Worm (Caenorhabditis elegans) whole organism, young adult: ENCODE data around the gene hpo-18.

Source experiments
- C17E4.6 ChIP-seq: fragments of 200-800 bp; sonication (Bioruptor generic); IDR thresholded peaks from 2 replicates; pipeline ENCODE4 v1.3.6; 2022; ENCODE audit warnings: missing genetic modification reagents, missing genetic modification characterization, missing compliant biosample characterization
- F23B12.7 ChIP-seq: sonication (generic microtip); optimal IDR thresholded peaks from 2 replicates; lab custom pipeline; 2017; ENCODE audit warnings: missing genetic modification characterization, mild to moderate bottlenecking, missing compliant biosample characterization, antibody characterized with exemption, moderate library complexity; ENCODE audit not compliant: insufficient read depth
- F37B4.10 ChIP-seq: fragments of 200-800 bp; sonication (Bioruptor generic); IDR thresholded peaks from 2 replicates; pipeline ENCODE4 v1.3.6; 2022; ENCODE audit warnings: missing genetic modification characterization, missing compliant biosample characterization
- F39B2.1 ChIP-seq: fragments of 200-800 bp; sonication (Bioruptor generic); IDR thresholded peaks from 2 replicates; pipeline ENCODE4 v1.3.6; 2022; ENCODE audit warnings: missing genetic modification reagents, missing genetic modification characterization, missing compliant biosample characterization
- T07F8.4 ChIP-seq: sonication (generic microtip); optimal IDR thresholded peaks from 2 replicates; lab custom pipeline; 2016; ENCODE audit warnings: mild to moderate bottlenecking, missing genetic modification characterization, moderate library complexity, missing compliant biosample characterization
- Y53G8AR.9 ChIP-seq: fragments of 200-800 bp; sonication (Bioruptor generic); conservative IDR thresholded peaks from 2 replicates; pipeline ENCODE4 v1.3.6; 2022; ENCODE audit warnings: missing genetic modification reagents, missing genetic modification characterization, missing compliant biosample characterization
- Y95B8A.8 ChIP-seq: fragments of 200-800 bp; sonication (Bioruptor generic); IDR thresholded peaks from 2 replicates; pipeline ENCODE4 v1.3.6; 2022; ENCODE audit warnings: missing genetic modification reagents, missing genetic modification characterization, missing compliant biosample characterization
- ZK185.1 ChIP-seq: sonication (generic microtip); optimal IDR thresholded peaks from 2 replicates; lab custom pipeline; 2016; ENCODE audit warnings: mild to moderate bottlenecking, missing genetic modification characterization, missing compliant biosample characterization; ENCODE audit not compliant: poor library complexity, severe bottlenecking
- cebp-1 ChIP-seq, 2 experiments: fragments of 200-800 bp in 1 of 2; sonication (Bioruptor generic) in 1 of 2; sonication (generic microtip) in 1 of 2; IDR thresholded peaks in 1 of 2; optimal IDR thresholded peaks in 1 of 2; 2 replicates each; pipeline versions ENCODE4 v1.3.6 to Lab custom; 2017 to 2022; ENCODE audit warnings: missing compliant biosample characterization in 2 of 2, missing genetic modification characterization in 2 of 2, mild to moderate bottlenecking in 1 of 2, missing genetic modification reagents in 1 of 2, moderate library complexity in 1 of 2
- ceh-91 ChIP-seq: fragments of 200-800 bp; sonication (Bioruptor generic); IDR thresholded peaks from 2 replicates; pipeline ENCODE4 v1.3.6; 2022; ENCODE audit warnings: missing genetic modification reagents, missing genetic modification characterization, missing compliant biosample characterization
- chd-7 ChIP-seq: sonication (generic microtip); optimal IDR thresholded peaks from 2 replicates; lab custom pipeline; 2016; ENCODE audit warnings: mild to moderate bottlenecking, missing genetic modification characterization, moderate library complexity, missing compliant biosample characterization
- dox-1 ChIP-seq: fragments of 200-800 bp; sonication (Bioruptor generic); IDR thresholded peaks from 2 replicates; pipeline ENCODE4 v1.3.6; 2022; ENCODE audit warnings: missing genetic modification reagents, missing genetic modification characterization, missing compliant biosample characterization
- dpl-1 ChIP-seq: fragments of 150-350 bp; optimal IDR thresholded peaks from 2 replicates; lab custom pipeline; 2014; ENCODE audit warnings: missing biosample characterization, missing genetic modification reagents, missing genetic modification characterization
- him-1 ChIP-seq: sonication (generic microtip); optimal IDR thresholded peaks from 2 replicates; lab custom pipeline; 2016; ENCODE audit warnings: missing genotype, missing genetic modification reagents, missing genetic modification characterization, missing compliant biosample characterization
- hmg-1.2 ChIP-seq: fragments of 200-800 bp; sonication (Bioruptor generic); IDR thresholded peaks from 2 replicates; pipeline ENCODE4 v1.3.6; 2022; ENCODE audit warnings: missing genetic modification reagents, missing genetic modification characterization, missing compliant biosample characterization
- let-526 ChIP-seq: fragments of 200-800 bp; sonication (Bioruptor generic); IDR thresholded peaks from 2 replicates; pipeline ENCODE4 v1.3.6; 2022; ENCODE audit warnings: missing genetic modification reagents, missing genetic modification characterization, missing compliant biosample characterization
- let-607 ChIP-seq, 2 experiments: fragments of 200-800 bp in 1 of 2; sonication (Bioruptor generic) in 1 of 2; sonication (generic microtip) in 1 of 2; optimal IDR thresholded peaks; 2 replicates each; lab custom pipeline; 2016 to 2018; ENCODE audit warnings: mild to moderate bottlenecking in 2 of 2, missing compliant biosample characterization in 2 of 2, missing genetic modification characterization in 2 of 2, moderate library complexity in 2 of 2, missing genotype in 1 of 2
- lin-26 ChIP-seq: fragments of 200-800 bp; sonication (Bioruptor generic); IDR thresholded peaks from 2 replicates; pipeline ENCODE4 v1.3.6; 2022; ENCODE audit warnings: missing genetic modification reagents, missing genetic modification characterization, missing compliant biosample characterization
- lin-40 ChIP-seq: sonication (generic microtip); optimal IDR thresholded peaks from 2 replicates; lab custom pipeline; 2016; ENCODE audit warnings: missing genetic modification characterization, mild to moderate bottlenecking, missing compliant biosample characterization, missing genotype, missing genetic modification reagents
- madf-8 ChIP-seq: fragments of 200-800 bp; sonication (Bioruptor generic); conservative IDR thresholded peaks from 2 replicates; pipeline ENCODE4 v1.3.6; 2022; ENCODE audit warnings: missing genetic modification reagents, missing genetic modification characterization, missing compliant biosample characterization
- nhr-80 ChIP-seq: sonication (generic microtip); optimal IDR thresholded peaks from 2 replicates; lab custom pipeline; 2016; ENCODE audit warnings: missing genetic modification characterization, missing compliant biosample characterization
- pha-4 ChIP-seq: fragments of 150-350 bp; sonication (generic microtip); optimal IDR thresholded peaks from 2 replicates; lab custom pipeline; 2014; ENCODE audit warnings: missing biosample characterization, missing genetic modification reagents, missing genetic modification characterization
- rec-8 ChIP-seq, 2 experiments: sonication (generic microtip); optimal IDR thresholded peaks; 2 replicates each; lab custom pipeline; 2016; ENCODE audit warnings: mild to moderate bottlenecking in 2 of 2, missing genetic modification characterization in 2 of 2, missing genetic modification reagents in 2 of 2, missing genotype in 2 of 2, missing biosample characterization in 1 of 2, missing compliant biosample characterization in 1 of 2, moderate library complexity in 1 of 2
- snpc-4 ChIP-seq, 5 experiments: fragments of 150-350 bp in 1 of 5; sonication (generic microtip) in 4 of 5; optimal IDR thresholded peaks; 2 replicates each; lab custom pipeline; 2014 to 2018; ENCODE audit warnings: missing genetic modification characterization in 5 of 5, missing biosample characterization in 3 of 5, antibody characterized with exemption in 2 of 5, mild to moderate bottlenecking in 2 of 5, missing compliant biosample characterization in 2 of 5, missing genotype in 2 of 5, moderate library complexity in 2 of 5, missing genetic modification reagents in 1 of 5
- unc-130 ChIP-seq: sonication (generic microtip); optimal IDR thresholded peaks from 2 replicates; lab custom pipeline; 2016; ENCODE audit warnings: missing genetic modification reagents, missing genetic modification characterization, missing compliant biosample characterization
- xnd-1 ChIP-seq: sonication (generic microtip); optimal IDR thresholded peaks from 2 replicates; lab custom pipeline; 2016; ENCODE audit warnings: missing genotype, missing genetic modification reagents, missing genetic modification characterization, missing compliant biosample characterization
- zfh-2 ChIP-seq: fragments of 200-800 bp; sonication (Bioruptor generic); conservative IDR thresholded peaks from 2 replicates; pipeline ENCODE4 v1.3.6; 2022; ENCODE audit warnings: missing genetic modification reagents, missing genetic modification characterization, missing compliant biosample characterization
- zim-3 ChIP-seq: sonication (generic microtip); optimal IDR thresholded peaks from 2 replicates; lab custom pipeline; 2017; ENCODE audit warnings: mild to moderate bottlenecking, missing genetic modification characterization, moderate library complexity, missing compliant biosample characterization
- ztf-25 ChIP-seq: fragments of 200-800 bp; sonication (Bioruptor generic); IDR thresholded peaks from 2 replicates; pipeline ENCODE4 v1.3.6; 2022; ENCODE audit warnings: missing genetic modification reagents, missing genetic modification characterization, missing compliant biosample characterization

Gene hpo-18

ce11 chrV:4370515-4370914 is 24.3 kb upstream of the hpo-18 start:
- no peak for TF ChIP-seq let-526 (GFP tag; lab: Robert Waterston, UW)
- TF ChIP-seq zfh-2 (GFP tag; lab: Robert Waterston, UW) = peak; percentile 68
- TF ChIP-seq, all 124 proteins: peak for 1

- TF ChIP-seq F39B2.1 (GFP tag; lab: Robert Waterston, UW) (no peak), Y95B8A.8 (GFP tag; lab: Robert Waterston, UW) (no peak), unc-130 (no peak), dpl-1 (GFP tag; lab: Kevin White, UChicago) (no peak)
Observed at ce11 chrV:4366440-4366839, 20.2 kb upstream of the hpo-18 start, which contains the start of gene F32D1.11. Gene F32D1.11 (minus strand): TSS chrV:4366540.

- TF ChIP-seq hmg-1.2 (GFP tag; lab: Robert Waterston, UW) (no peak), ceh-91 (GFP tag; lab: Robert Waterston, UW) (no peak), rec-8 (tag; optimal IDR thresholded peaks at IDR 0.05; lab: Kevin White, UChicago) (no peak), lin-26 (GFP tag; lab: Robert Waterston, UW) (no peak), T07F8.4 (tag; lab: Kevin White, UChicago) (no peak)
Observed at ce11 chrV:4364517-4364916, 18.3 kb upstream of the hpo-18 start, which contains the start of gene grl-13. Gene grl-13 (minus strand): TSS chrV:4364617.

ce11 chrV:4361505-4361904 is 15.3 kb upstream of the hpo-18 start, which contains the start of gene F32D1.3:
Gene F32D1.3 (minus strand): TSS chrV:4361569.
- TF ChIP-seq zim-3 (tag; lab: Kevin White, UChicago) (no peak), xnd-1 (no peak), dox-1 (GFP tag; lab: Robert Waterston, UW) (no peak), chd-7 (tag; lab: Kevin White, UChicago) (no peak), F23B12.7 (tag; lab: Kevin White, UChicago) (no peak), pha-4 (tag; lab: Kevin White, UChicago) (no peak), ZK185.1 (tag; lab: Kevin White, UChicago) (no peak), madf-8 (GFP tag; lab: Robert Waterston, UW) (no peak), cebp-1 (GFP tag; IDR thresholded peaks at IDR 0.05; lab: Robert Waterston, UW) (no peak), cebp-1 (tag; optimal IDR thresholded peaks at IDR 0.05; lab: Kevin White, UChicago) (no peak), him-1 (tag; lab: Kevin White, UChicago) (no peak), ztf-25 (no peak), Y95B8A.8 (GFP tag; lab: Robert Waterston, UW) (no peak), C17E4.6 (GFP tag; lab: Robert Waterston, UW) (no peak)

ce11 chrV:4360018-4360417 is 13.8 kb upstream of the hpo-18 start:
- TF ChIP-seq let-607 (tag; optimal IDR thresholded peaks at IDR 0.05; lab: Kevin White, UChicago) = peak in 1 of 2 experiments; percentile 62
- peak; percentile 24 for TF ChIP-seq nhr-80 (tag; lab: Kevin White, UChicago)
- no peak for TF ChIP-seq ceh-91 (GFP tag; lab: Robert Waterston, UW)
- TF ChIP-seq snpc-4 (GFP tag; optimal IDR thresholded peaks at IDR 0.05; lab: Kevin White, UChicago) = no peak
- TF ChIP-seq snpc-4 (tag; optimal IDR thresholded peaks at IDR 0.05; lab: Kevin White, UChicago) = no peak
- TF ChIP-seq lin-40 (tag; lab: Kevin White, UChicago) = no peak
- no peak for TF ChIP-seq F37B4.10 (GFP tag; lab: Robert Waterston, UW)
- TF ChIP-seq Y53G8AR.9 (GFP tag; lab: Robert Waterston, UW) = no peak
